Fruit fly (Drosophila melanogaster): Measurements from ENCODE around the gene Cbs.
A peak's percentile ranks its signal among the peaks of the same experiment; 100 is the strongest.

Cbs gene

DNA sequence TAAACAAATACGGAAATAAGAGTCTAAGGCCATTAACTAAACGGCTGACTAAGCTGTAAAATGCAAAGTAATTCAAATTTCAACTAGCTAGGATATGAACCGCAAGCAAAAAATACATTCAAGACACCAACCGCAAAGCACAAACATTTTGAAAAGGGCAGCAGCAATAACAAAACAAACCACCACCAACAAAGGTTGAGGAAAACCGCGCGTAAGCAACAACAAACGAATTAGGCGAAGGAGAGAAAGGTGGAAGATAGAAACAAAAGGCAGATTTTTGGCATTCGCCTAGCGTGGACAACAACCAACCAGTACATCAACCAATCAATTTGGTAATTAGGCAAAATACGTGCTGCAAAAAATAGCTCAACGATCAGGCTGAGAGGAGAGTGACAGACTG is 15.6 kb downstream of the Cbs start:
- TF ChIP-seq Eip74EF (GFP tag; optimal IDR thresholded peaks at IDR 0.05) (peak in 1 of 2 experiments; percentile 72), CG12769 (tag; optimal IDR thresholded peaks at IDR 0.05) (peak; percentile 17), CG2678 (tag; optimal IDR thresholded peaks at IDR 0.05) (no peak), HmgZ (tag; optimal IDR thresholded peaks at IDR 0.05) (peak; percentile 42), sug (tag; optimal IDR thresholded peaks at IDR 0.05) (peak; percentile 10), Med (GFP tag) (peak; percentile 35), HmgD (GFP tag; optimal IDR thresholded peaks at IDR 0.05) (peak; percentile 26), pita (GFP tag; optimal IDR thresholded peaks at IDR 0.05) (peak; percentile 67), luna (GFP tag; optimal IDR thresholded peaks at IDR 0.05) (no peak), Dp (GFP tag; optimal IDR thresholded peaks at IDR 0.05) (peak; percentile 37), ato (GFP tag; IDR thresholded peaks at IDR 0.05; ENCODE audit: partially characterized antibody) (no peak), pzg (GFP tag; optimal IDR thresholded peaks at IDR 0.05) (peak; percentile 28), CG11504 (tag; optimal IDR thresholded peaks at IDR 0.05) (peak; percentile 34), sr (GFP tag; IDR thresholded peaks at IDR 0.05) (no peak), onecut (GFP tag; IDR thresholded peaks at IDR 0.05) (no peak), psq (GFP tag; optimal IDR thresholded peaks at IDR 0.05) (peak; percentile 57), CG4360 (GFP tag; IDR thresholded peaks at IDR 0.05) (peak; percentile 70), CG8281 (tag; optimal IDR thresholded peaks at IDR 0.05) (peak; percentile 65), CG8290 (GFP tag; optimal IDR thresholded peaks at IDR 0.05) (peak; percentile 30), CG8290 (tag; optimal IDR thresholded peaks at IDR 0.05) (no peak), CG3847 (GFP tag; IDR thresholded peaks at IDR 0.05) (no peak), btn (GFP tag; optimal IDR thresholded peaks at IDR 0.05) (no peak), CG7839 (tag; optimal IDR thresholded peaks at IDR 0.05) (no peak), sqz (GFP tag; optimal IDR thresholded peaks at IDR 0.05) (peak; percentile 74), sd (tag; optimal IDR thresholded peaks at IDR 0.05) (peak; percentile 41), Abd-B (GFP tag; optimal IDR thresholded peaks at IDR 0.05) (peak; percentile 20), sima (GFP tag; optimal IDR thresholded peaks at IDR 0.05) (no peak), CTCF (GFP tag; optimal IDR thresholded peaks at IDR 0.05) (peak; percentile 83), HLH3B (GFP tag; IDR thresholded peaks at IDR 0.05) (no peak), E2f2 (GFP tag; IDR thresholded peaks at IDR 0.05) (peak; percentile 56), Neu2 (GFP tag; optimal IDR thresholded peaks at IDR 0.05; ENCODE audit: borderline replicate concordance) (no peak), gfzf (GFP tag; optimal IDR thresholded peaks at IDR 0.05) (peak; percentile 51), CG1603 (tag; optimal IDR thresholded peaks at IDR 0.05) (peak; percentile 13), chinmo (GFP tag; IDR thresholded peaks at IDR 0.05; ENCODE audit: partially characterized antibody) (0 out of 4 replicates have a peak, but pooled peaks have one; percentile 58), Nf-YC (tag; optimal IDR thresholded peaks at IDR 0.05) (peak; percentile 3), trem (tag; optimal IDR thresholded peaks at IDR 0.05) (peak; percentile 34), chif (GFP tag; optimal IDR thresholded peaks at IDR 0.05) (no peak), Sry-δ (GFP tag; optimal IDR thresholded peaks at IDR 0.05) (peak; percentile 40), ftz-f1 (GFP tag; optimal IDR thresholded peaks at IDR 0.05) (peak; percentile 18), zen (tag; optimal IDR thresholded peaks at IDR 0.05) (peak; percentile 34), Vsx1 (GFP tag; optimal IDR thresholded peaks at IDR 0.05) (no peak), CG13287 (GFP tag; IDR thresholded peaks at IDR 0.05; ENCODE audit: partially characterized antibody) (peak; percentile 22; the same call in 1 of the 2 replicates), hkb (optimal IDR thresholded peaks at IDR 0.05) (peak; percentile 21), hkb (GFP tag; IDR thresholded peaks at IDR 0.05) (no peak), CG15514 (GFP tag; optimal IDR thresholded peaks at IDR 0.05) (peak; percentile 24), CG11093 (GFP tag; IDR thresholded peaks at IDR 0.05) (no peak), insv (GFP tag; optimal IDR thresholded peaks at IDR 0.05) (peak in 1 of 2 experiments; percentile 25), MESR4 (GFP tag; optimal IDR thresholded peaks at IDR 0.05) (no peak), phol (tag; optimal IDR thresholded peaks at IDR 0.05) (peak; percentile 9), Sry-β (GFP tag; optimal IDR thresholded peaks at IDR 0.05) (no peak), Lhr (GFP tag; optimal IDR thresholded peaks at IDR 0.05) (peak; percentile 21)

Data from whole organism, embryonic.